Worm (Caenorhabditis elegans): ENCODE results near the gene ZC190.5.
A peak's percentile ranks its signal among the peaks of the same experiment; 100 is the strongest.

DNA sequence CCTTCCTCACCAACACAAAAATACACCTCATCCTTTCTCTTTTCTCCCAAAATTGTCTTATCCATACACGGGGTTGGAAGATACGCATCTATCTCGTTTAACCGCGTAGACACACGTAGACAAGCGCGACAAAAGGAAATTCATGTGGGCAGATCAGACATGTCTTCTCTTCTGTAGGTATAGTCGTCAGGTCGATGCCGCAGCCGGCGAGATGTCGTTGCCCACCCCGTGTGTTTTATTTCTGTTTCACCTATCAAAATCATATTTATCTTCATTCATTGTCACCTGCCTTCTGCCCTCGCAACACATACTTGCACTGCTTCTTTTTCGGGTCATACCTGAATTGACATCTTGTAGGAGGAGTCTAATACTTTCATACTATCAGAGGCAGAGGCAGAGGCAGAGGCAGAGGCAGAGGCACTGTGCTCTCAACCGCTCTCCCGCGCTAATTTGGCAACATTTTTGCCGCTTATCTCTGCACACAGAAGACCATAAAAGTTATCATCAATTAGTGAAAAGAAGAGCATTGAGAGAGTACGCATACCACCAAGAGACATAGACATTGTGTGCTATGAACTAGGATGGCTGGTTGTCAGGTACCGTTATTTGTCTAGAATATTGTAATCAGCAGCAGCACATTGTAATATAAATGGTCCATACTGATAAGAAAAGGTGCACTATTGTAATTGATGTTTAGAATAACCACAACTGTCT is 12.0 kb downstream of the ZC190.5 start:
- TF ChIP-seq pha-4 (tag; optimal IDR thresholded peaks at IDR 0.05) = no peak
- TF ChIP-seq elt-2 (tag; optimal IDR thresholded peaks at IDR 0.05) = peak; percentile 98
- no peak for TF ChIP-seq ceh-14 (tag; optimal IDR thresholded peaks at IDR 0.05)
- TF ChIP-seq tbx-7 (tag; optimal IDR thresholded peaks at IDR 0.05) = no peak
- TF ChIP-seq ttx-3 (tag; optimal IDR thresholded peaks at IDR 0.05) = no peak
- no peak for TF ChIP-seq nhr-11 (tag; optimal IDR thresholded peaks at IDR 0.05)
- TF ChIP-seq lim-6 (tag; optimal IDR thresholded peaks at IDR 0.05) = no peak
- no peak for TF ChIP-seq pag-3 (tag; optimal IDR thresholded peaks at IDR 0.05; ENCODE audit: borderline replicate concordance)
- no peak for TF ChIP-seq unc-55 (GFP tag; optimal IDR thresholded peaks at IDR 0.05)
- TF ChIP-seq hlh-13 (GFP tag; optimal IDR thresholded peaks at IDR 0.05) = no peak
- no peak for TF ChIP-seq gmeb-2 (tag; optimal IDR thresholded peaks at IDR 0.05)
- TF ChIP-seq madf-2 (tag; optimal IDR thresholded peaks at IDR 0.05) = no peak
